Fruit fly (Drosophila melanogaster) whole organism, embryonic: ENCODE measurements around the gene lectin-28C.
A peak's percentile ranks its signal among the peaks of the same experiment; 100 is the strongest.

ENCODE experiments used
- Awh ChIP-seq: fragments of 200-800 bp; sonication (Bioruptor generic); IDR thresholded peaks from 2 replicates; pipeline ENCODE4, ENCODE4 v1.3.6; 2022; ENCODE audit warnings: missing biosample characterization, missing genetic modification characterization
- CG10366 ChIP-seq: fragments of 200-800 bp; sonication (Bioruptor generic); IDR thresholded peaks from 2 replicates; pipeline ENCODE4 v1.3.6; 2022; ENCODE audit warnings: missing biosample characterization, missing genetic modification characterization
- CG11695 ChIP-seq: fragments of 200-800 bp; sonication (Bioruptor generic); IDR thresholded peaks from 3 replicates; pipeline ENCODE4 v1.3.6; 2022; ENCODE audit warnings: missing biosample characterization, missing genetic modification characterization
- CG13296 ChIP-seq: fragments of 200-800 bp; sonication (Bioruptor generic); optimal IDR thresholded peaks from 3 replicates; lab custom pipeline; 2018; ENCODE audit warnings: missing biosample characterization, mild to moderate bottlenecking, missing genetic modification characterization
- CG15696 ChIP-seq: fragments of 200-800 bp; sonication (Bioruptor generic); optimal IDR thresholded peaks from 2 replicates; lab custom pipeline; 2019; ENCODE audit warnings: missing biosample characterization, mild to moderate bottlenecking, missing genetic modification characterization, moderate library complexity
- CG16863 ChIP-seq: fragments of 200-800 bp; sonication (Bioruptor generic); optimal IDR thresholded peaks from 3 replicates; lab custom pipeline; 2016; ENCODE audit warnings: missing biosample characterization, missing genetic modification characterization
- CG17359 ChIP-seq: fragments of 200-800 bp; sonication (Bioruptor generic); optimal IDR thresholded peaks from 3 replicates; lab custom pipeline; 2018; ENCODE audit warnings: missing biosample characterization, mild to moderate bottlenecking, missing genetic modification characterization, moderate library complexity
- CG1792 ChIP-seq: fragments of 200-800 bp; sonication (Bioruptor generic); optimal IDR thresholded peaks from 2 replicates; lab custom pipeline; 2016; ENCODE audit warnings: missing biosample characterization, missing genetic modification characterization
- CG32532 ChIP-seq: fragments of 200-800 bp; sonication (Bioruptor generic); IDR thresholded peaks from 2 replicates; pipeline ENCODE4 v1.3.6; 2022; ENCODE audit warnings: missing biosample characterization, missing genetic modification characterization
- CG33213 ChIP-seq: fragments of 200-800 bp; sonication (Bioruptor generic); optimal IDR thresholded peaks from 3 replicates; lab custom pipeline; 2016; ENCODE audit warnings: missing biosample characterization, missing genetic modification characterization
- CG34422 ChIP-seq: fragments of 200-800 bp; sonication (Bioruptor generic); IDR thresholded peaks from 3 replicates; pipeline ENCODE4 v1.3.6; 2022; ENCODE audit warnings: missing biosample characterization, missing genetic modification characterization
- CG43689 ChIP-seq: fragments of 200-800 bp; sonication (Bioruptor generic); IDR thresholded peaks from 2 replicates; pipeline ENCODE4 v1.3.6; 2022; ENCODE audit warnings: missing biosample characterization, missing genetic modification characterization
- CG4404 ChIP-seq: fragments of 200-800 bp; sonication (Bioruptor generic); IDR thresholded peaks from 2 replicates; pipeline ENCODE4 v1.3.6; 2022; ENCODE audit warnings: missing biosample characterization, missing genetic modification characterization
- CG6813 ChIP-seq: fragments of 200-800 bp; sonication (Bioruptor generic); optimal IDR thresholded peaks from 2 replicates; lab custom pipeline; 2017; ENCODE audit warnings: missing biosample characterization, missing genetic modification characterization, mild to moderate bottlenecking, moderate library complexity, missing genetic modification reagents
- CG7786 ChIP-seq: fragments of 200-800 bp; sonication (Bioruptor generic); optimal IDR thresholded peaks from 2 replicates; lab custom pipeline; 2016; ENCODE audit warnings: missing biosample characterization, missing genetic modification characterization
- CG7987 ChIP-seq: fragments of 200-800 bp; sonication (Bioruptor generic); optimal IDR thresholded peaks from 2 replicates; lab custom pipeline; 2018; ENCODE audit warnings: missing biosample characterization, mild to moderate bottlenecking, missing genetic modification characterization, moderate library complexity
- CG8281 ChIP-seq: fragments of 200-800 bp; sonication (Bioruptor generic); optimal IDR thresholded peaks from 2 replicates; lab custom pipeline; 2018; ENCODE audit warnings: missing biosample characterization, mild to moderate bottlenecking, missing genetic modification characterization, moderate library complexity
- CG8388 ChIP-seq: fragments of 200-800 bp; sonication (Bioruptor generic); optimal IDR thresholded peaks from 2 replicates; lab custom pipeline; 2019; ENCODE audit warnings: missing biosample characterization, mild to moderate bottlenecking, missing genetic modification characterization, moderate library complexity
- CG8478 ChIP-seq: fragments of >200 bp; optimal IDR thresholded peaks from 2 replicates; lab custom pipeline; 2018
- CG9437 ChIP-seq: fragments of 200-800 bp; sonication (Bioruptor generic); optimal IDR thresholded peaks from 2 replicates; lab custom pipeline; 2018; ENCODE audit warnings: missing biosample characterization, mild to moderate bottlenecking, missing genetic modification characterization
- CG9609 ChIP-seq: fragments of 200-800 bp; sonication (Bioruptor generic); optimal IDR thresholded peaks from 3 replicates; lab custom pipeline; 2016; ENCODE audit warnings: missing biosample characterization, missing genetic modification characterization
- CG9797 ChIP-seq: fragments of 200-800 bp; sonication (Bioruptor generic); optimal IDR thresholded peaks from 3 replicates; lab custom pipeline; 2018; ENCODE audit warnings: missing biosample characterization, mild to moderate bottlenecking, missing genetic modification characterization
- Elba2 ChIP-seq: fragments of 200-800 bp; sonication (Bioruptor generic); optimal IDR thresholded peaks from 3 replicates; lab custom pipeline; 2016; ENCODE audit warnings: missing biosample characterization, missing genetic modification characterization
- Fer3 ChIP-seq: fragments of 200-800 bp; sonication (Bioruptor generic); optimal IDR thresholded peaks from 2 replicates; lab custom pipeline; 2018; ENCODE audit warnings: missing biosample characterization, mild to moderate bottlenecking, missing genetic modification characterization, moderate library complexity
- Gug ChIP-seq: fragments of 200-800 bp; sonication (Bioruptor generic); IDR thresholded peaks from 4 replicates; pipeline ENCODE4 v1.3.6; 2022; ENCODE audit warnings: missing biosample characterization, missing genetic modification characterization
- HHEX ChIP-seq: fragments of 200-800 bp; sonication (Bioruptor generic); optimal IDR thresholded peaks from 3 replicates; lab custom pipeline; 2017; ENCODE audit warnings: missing biosample characterization, mild to moderate bottlenecking, missing genetic modification characterization, missing genetic modification reagents
- Hey ChIP-seq: fragments of 200-800 bp; sonication (Bioruptor generic); optimal IDR thresholded peaks from 3 replicates; lab custom pipeline; 2018; ENCODE audit warnings: missing biosample characterization, mild to moderate bottlenecking, missing genetic modification characterization
- HmgZ ChIP-seq: fragments of 200-800 bp; sonication (Bioruptor generic); optimal IDR thresholded peaks from 2 replicates; lab custom pipeline; 2018; ENCODE audit warnings: missing biosample characterization, mild to moderate bottlenecking, missing genetic modification characterization
- MTF-1 ChIP-seq: fragments of 200-800 bp; sonication (Bioruptor generic); optimal IDR thresholded peaks from 2 replicates; lab custom pipeline; 2018; ENCODE audit warnings: missing biosample characterization, mild to moderate bottlenecking, missing genetic modification characterization, borderline replicate concordance
- Mrtf ChIP-seq: fragments of 200-800 bp; sonication (Bioruptor generic); IDR thresholded peaks from 3 replicates; pipeline ENCODE4 v1.3.6; 2022; ENCODE audit warnings: missing biosample characterization, missing genetic modification characterization
- NC2β ChIP-seq: fragments of 200-800 bp; sonication (Bioruptor generic); optimal IDR thresholded peaks from 2 replicates; lab custom pipeline; 2016; ENCODE audit warnings: missing biosample characterization, missing genetic modification characterization
- Opbp ChIP-seq: fragments of 200-800 bp; sonication (Bioruptor generic); IDR thresholded peaks from 3 replicates; pipeline ENCODE4 v1.3.6; 2022; ENCODE audit warnings: missing biosample characterization, missing genetic modification characterization; ENCODE audit not compliant: partially characterized antibody
- Pdp1 ChIP-seq, 2 experiments: fragments of 200-800 bp; sonication (Bioruptor generic); optimal IDR thresholded peaks; 3 replicates each; lab custom pipeline; 2016; ENCODE audit warnings: missing biosample characterization in 2 of 2, missing genetic modification characterization in 2 of 2, mild to moderate bottlenecking in 1 of 2, moderate library complexity in 1 of 2
- Spps ChIP-seq: fragments of 200-800 bp; sonication (Bioruptor generic); optimal IDR thresholded peaks from 2 replicates; lab custom pipeline; 2018; ENCODE audit warnings: missing biosample characterization, mild to moderate bottlenecking, missing genetic modification characterization
- YL-1 ChIP-seq: fragments of 200-800 bp; sonication (Bioruptor generic); optimal IDR thresholded peaks from 3 replicates; lab custom pipeline; 2017; ENCODE audit warnings: missing biosample characterization, mild to moderate bottlenecking, missing genetic modification characterization
- al ChIP-seq: fragments of 200-800 bp; sonication (Bioruptor generic); IDR thresholded peaks from 2 replicates; pipeline ENCODE4 v1.3.6; 2022; ENCODE audit warnings: missing biosample characterization, missing genetic modification characterization
- ato ChIP-seq: fragments of 200-800 bp; sonication (Bioruptor generic); IDR thresholded peaks from 2 replicates; pipeline ENCODE4 v1.3.6; 2022; ENCODE audit warnings: missing biosample characterization, missing genetic modification characterization; ENCODE audit not compliant: partially characterized antibody
- bab2 ChIP-seq: fragments of 200-800 bp; sonication (Bioruptor generic); optimal IDR thresholded peaks from 2 replicates; lab custom pipeline; 2016; ENCODE audit warnings: missing biosample characterization, missing genetic modification characterization
- bbx ChIP-seq: fragments of 200-800 bp; sonication (Bioruptor generic); IDR thresholded peaks from 2 replicates; pipeline ENCODE4 v1.3.6; 2022; ENCODE audit warnings: missing biosample characterization, missing genetic modification characterization; ENCODE audit not compliant: partially characterized antibody
- ci ChIP-seq: fragments of 200-800 bp; sonication (Bioruptor generic); IDR thresholded peaks from 3 replicates; pipeline ENCODE4 v1.3.6; 2022; ENCODE audit warnings: missing biosample characterization, missing genetic modification characterization
- disco-r ChIP-seq: fragments of 200-800 bp; sonication (Bioruptor generic); optimal IDR thresholded peaks from 2 replicates; lab custom pipeline; 2016; ENCODE audit warnings: missing biosample characterization, missing genetic modification characterization
- gcm ChIP-seq: fragments of 200-800 bp; sonication (Bioruptor generic); optimal IDR thresholded peaks from 2 replicates; lab custom pipeline; 2019; ENCODE audit warnings: missing biosample characterization, mild to moderate bottlenecking, missing genetic modification characterization, moderate library complexity
- her ChIP-seq: fragments of 200-800 bp; sonication (Bioruptor generic); optimal IDR thresholded peaks from 2 replicates; lab custom pipeline; 2016; ENCODE audit warnings: missing biosample characterization, missing genetic modification characterization
- kay ChIP-seq: fragments of 200-800 bp; sonication (Bioruptor generic); optimal IDR thresholded peaks from 2 replicates; lab custom pipeline; 2016; ENCODE audit warnings: missing biosample characterization, missing genetic modification characterization
- knrl ChIP-seq: fragments of 200-800 bp; sonication (Bioruptor generic); IDR thresholded peaks from 3 replicates; pipeline ENCODE4 v1.3.6; 2022; ENCODE audit warnings: missing biosample characterization, missing genetic modification characterization; ENCODE audit not compliant: partially characterized antibody
- maf-S ChIP-seq: fragments of 200-800 bp; sonication (Bioruptor generic); optimal IDR thresholded peaks from 2 replicates; lab custom pipeline; 2016; ENCODE audit warnings: missing biosample characterization, missing genetic modification characterization
- psq ChIP-seq: fragments of 200-800 bp; sonication (Bioruptor generic); optimal IDR thresholded peaks from 2 replicates; lab custom pipeline; 2017; ENCODE audit warnings: missing biosample characterization, missing genetic modification characterization
- ro ChIP-seq: fragments of 200-800 bp; sonication (Bioruptor generic); IDR thresholded peaks from 2 replicates; pipeline ENCODE4 v1.3.6; 2022; ENCODE audit warnings: missing biosample characterization, missing genetic modification characterization
- schlank ChIP-seq: fragments of 200-800 bp; sonication (Bioruptor generic); optimal IDR thresholded peaks from 2 replicates; lab custom pipeline; 2018; ENCODE audit warnings: missing biosample characterization, mild to moderate bottlenecking, missing genetic modification characterization
- slp2 ChIP-seq: fragments of 200-800 bp; sonication (Bioruptor generic); optimal IDR thresholded peaks from 2 replicates; lab custom pipeline; 2016; ENCODE audit warnings: missing biosample characterization, missing genetic modification characterization
- tio ChIP-seq: fragments of 200-800 bp; sonication (Bioruptor generic); optimal IDR thresholded peaks from 2 replicates; lab custom pipeline; 2017; ENCODE audit warnings: missing biosample characterization, missing genetic modification characterization, inconsistent platforms
- unpg ChIP-seq: fragments of 200-800 bp; sonication (Bioruptor generic); optimal IDR thresholded peaks from 3 replicates; lab custom pipeline; 2018; ENCODE audit warnings: missing biosample characterization, mild to moderate bottlenecking, missing genetic modification characterization, moderate library complexity

lectin-28C gene

dm6 chr2L:7851609-7852008, 5.3 kb upstream of the lectin-28C start (continued):
- TF ChIP-seq maf-S (GFP tag; lab: Kevin White, UChicago) (no peak), CG8281 (tag; lab: Kevin White, UChicago) (no peak), disco-r (GFP tag; lab: Kevin White, UChicago) (no peak), Elba2 (GFP tag; lab: Kevin White, UChicago) (no peak), CG6813 (GFP tag; lab: Kevin White, UChicago) (peak; percentile 22), Opbp (GFP tag; lab: Robert Waterston, UW) (no peak), Pdp1 (GFP tag; optimal IDR thresholded peaks at IDR 0.05; lab: Kevin White, UChicago) (no peak), al (no peak), tio (GFP tag; lab: Kevin White, UChicago) (no peak), Mrtf (GFP tag; lab: Robert Waterston, UW) (no peak), slp2 (GFP tag; lab: Kevin White, UChicago) (no peak), YL-1 (GFP tag; lab: Kevin White, UChicago) (no peak), bbx (GFP tag; lab: Robert Waterston, UW) (no peak), ci (GFP tag; lab: Robert Waterston, UW) (peak; percentile 49; the same call in 1 of the 3 replicates), CG4404 (GFP tag; lab: Robert Waterston, UW) (0 out of 2 replicates have a peak, but pooled peaks have one; percentile 20), NC2β (GFP tag; lab: Kevin White, UChicago) (no peak), CG8478 (lab: Kevin White, UChicago) (no peak), CG10366 (GFP tag; lab: Robert Waterston, UW) (no peak), CG1792 (GFP tag; lab: Kevin White, UChicago) (no peak), HHEX (GFP tag; lab: Kevin White, UChicago) (no peak), CG13296 (GFP tag; lab: Kevin White, UChicago) (no peak), knrl (no peak), CG34422 (GFP tag; lab: Robert Waterston, UW) (no peak), Fer3 (peak; percentile 19), gcm (GFP tag; lab: Kevin White, UChicago) (no peak), psq (GFP tag; lab: Kevin White, UChicago) (no peak), CG9609 (GFP tag; lab: Kevin White, UChicago) (no peak), CG7786 (GFP tag; lab: Kevin White, UChicago) (no peak), CG15696 (tag; lab: Kevin White, UChicago) (no peak), her (GFP tag; lab: Kevin White, UChicago) (no peak), CG43689 (GFP tag; lab: Robert Waterston, UW) (0 out of 2 replicates have a peak, but pooled peaks have one; percentile 23), unpg (GFP tag; lab: Kevin White, UChicago) (peak; percentile 39), MTF-1 (no peak), CG33213 (GFP tag; lab: Kevin White, UChicago) (no peak), kay (GFP tag; lab: Kevin White, UChicago) (no peak), CG32532 (GFP tag; lab: Robert Waterston, UW) (peak; percentile 35; the same call in 1 of the 2 replicates), Awh (GFP tag; lab: Robert Waterston, UW) (no peak), CG9797 (no peak), ro (no peak), CG17359 (tag; lab: Kevin White, UChicago) (peak; percentile 63), ato (no peak), CG8388 (GFP tag; lab: Kevin White, UChicago) (peak; percentile 28), schlank (tag; lab: Kevin White, UChicago) (no peak), HmgZ (tag; lab: Kevin White, UChicago) (no peak), CG11695 (GFP tag; lab: Robert Waterston, UW) (0 out of 3 replicates have a peak, but pooled peaks have one; percentile 9), CG7987 (GFP tag; lab: Kevin White, UChicago) (no peak), bab2 (GFP tag; lab: Kevin White, UChicago) (no peak), Hey (tag; lab: Kevin White, UChicago) (no peak), Gug (GFP tag; lab: Robert Waterston, UW) (no peak), CG16863 (GFP tag; lab: Kevin White, UChicago) (no peak), Spps (tag; lab: Kevin White, UChicago) (no peak), CG9437 (GFP tag; lab: Kevin White, UChicago) (no peak)
